Fruit fly (Drosophila melanogaster): Measurements from ENCODE around the gene Cp19.

Cp19 gene

dm6 chr3L:8719990-8720559 lies 9.6 kb upstream of the Cp19 start, which contains the start of gene SrpRbeta (continued):
- TF ChIP-seq lola (GFP tag; optimal IDR thresholded peaks at IDR 0.05), result no peak
- TF ChIP-seq trem (tag; optimal IDR thresholded peaks at IDR 0.05), result peak; percentile 75
- TF ChIP-seq CTCF (GFP tag; optimal IDR thresholded peaks at IDR 0.05), result peak; percentile 23
- TF ChIP-seq schlank (tag; optimal IDR thresholded peaks at IDR 0.05), result no peak
- TF ChIP-seq chm (GFP tag; IDR thresholded peaks at IDR 0.05), result no peak
- TF ChIP-seq caup (GFP tag; optimal IDR thresholded peaks at IDR 0.05; ENCODE audit: severe bottlenecking), result peak; percentile 14
- peak; percentile 40 for TF ChIP-seq CG1603 (tag; optimal IDR thresholded peaks at IDR 0.05)
- no peak for TF ChIP-seq CG4404 (GFP tag; IDR thresholded peaks at IDR 0.05)
- no peak for TF ChIP-seq Trl (optimal IDR thresholded peaks at IDR 0.05)
- peak; percentile 45 for TF ChIP-seq Trl (GFP tag; optimal IDR thresholded peaks at IDR 0.05)
- TF ChIP-seq CG10209 (GFP tag; optimal IDR thresholded peaks at IDR 0.05), result peak; percentile 6
- TF ChIP-seq CG15514 (GFP tag; optimal IDR thresholded peaks at IDR 0.05), result peak; percentile 52
- peak in 1 of 2 experiments; percentile 29 for TF ChIP-seq crp (GFP tag; optimal IDR thresholded peaks at IDR 0.05)
- TF ChIP-seq CG15479 (GFP tag; optimal IDR thresholded peaks at IDR 0.05), result no peak
- no peak for TF ChIP-seq pita (GFP tag; optimal IDR thresholded peaks at IDR 0.05)
- TF ChIP-seq CG2116 (GFP tag; optimal IDR thresholded peaks at IDR 0.05), result peak; percentile 47
- peak; percentile 23 for TF ChIP-seq Antp (GFP tag; optimal IDR thresholded peaks at IDR 0.05)
- TF ChIP-seq slbo (GFP tag; IDR thresholded peaks at IDR 0.05), result peak; percentile 52; the same call in 1 of the 2 replicates
- no peak for TF ChIP-seq pum (GFP tag; optimal IDR thresholded peaks at IDR 0.05)
- 0 out of 3 replicates have a peak, but pooled peaks have one; percentile 18 for TF ChIP-seq CG6791 (GFP tag; IDR thresholded peaks at IDR 0.05; ENCODE audit: partially characterized antibody)
- peak; percentile 26 for TF ChIP-seq Dad (GFP tag; optimal IDR thresholded peaks at IDR 0.05)
- TF ChIP-seq tx (GFP tag; optimal IDR thresholded peaks at IDR 0.05), result no peak
- peak; percentile 26 for TF ChIP-seq Max (GFP tag; optimal IDR thresholded peaks at IDR 0.05)
- 0 out of 3 replicates have a peak, but pooled peaks have one; percentile 18 for TF ChIP-seq dysf (GFP tag; IDR thresholded peaks at IDR 0.05)
- TF ChIP-seq CG12659 (GFP tag; optimal IDR thresholded peaks at IDR 0.05), result peak; percentile 47
- no peak for TF ChIP-seq Xrp1 (GFP tag; IDR thresholded peaks at IDR 0.05)
- no peak for TF ChIP-seq CG11093 (GFP tag; IDR thresholded peaks at IDR 0.05)
- no peak for TF ChIP-seq Asciz (GFP tag; optimal IDR thresholded peaks at IDR 0.05)
- peak; percentile 17 for TF ChIP-seq grau (tag; optimal IDR thresholded peaks at IDR 0.05)
- no peak for TF ChIP-seq Usf (GFP tag; optimal IDR thresholded peaks at IDR 0.05)
- peak; percentile 26 for TF ChIP-seq CG17186 (GFP tag; optimal IDR thresholded peaks at IDR 0.05)
- no peak for TF ChIP-seq CG4328 (GFP tag; optimal IDR thresholded peaks at IDR 0.05)
- TF ChIP-seq CG4617 (GFP tag; optimal IDR thresholded peaks at IDR 0.05; ENCODE audit: borderline replicate concordance), result peak; percentile 22
- TF ChIP-seq kay (GFP tag; optimal IDR thresholded peaks at IDR 0.05), result peak; percentile 37
- TF ChIP-seq HLH4C (GFP tag; IDR thresholded peaks at IDR 0.05; ENCODE audit: partially characterized antibody), result 0 out of 3 replicates have a peak, but pooled peaks have one; percentile 47
- peak; percentile 71 for TF ChIP-seq HmgZ (tag; optimal IDR thresholded peaks at IDR 0.05)
- TF ChIP-seq Blimp-1 (GFP tag; optimal IDR thresholded peaks at IDR 0.05), result no peak
- 0 out of 2 replicates have a peak, but pooled peaks have one; percentile 11 for TF ChIP-seq CG13287 (GFP tag; IDR thresholded peaks at IDR 0.05; ENCODE audit: partially characterized antibody)
- TF ChIP-seq Rfx (GFP tag; IDR thresholded peaks at IDR 0.05), result peak; percentile 58
- TF ChIP-seq zen2 (GFP tag; IDR thresholded peaks at IDR 0.05; ENCODE audit: partially characterized antibody), result no peak; the same call in 2 of the 3 replicates
- peak; percentile 65; the same call in 1 of the 2 replicates for TF ChIP-seq NFAT (GFP tag; IDR thresholded peaks at IDR 0.05)
- TF ChIP-seq CHES-1-like (GFP tag; optimal IDR thresholded peaks at IDR 0.05), result peak; percentile 25
- peak; percentile 72 for TF ChIP-seq B-H2 (GFP tag; optimal IDR thresholded peaks at IDR 0.05)
- TF ChIP-seq CG1647 (GFP tag; optimal IDR thresholded peaks at IDR 0.05), result peak; percentile 6
- peak; percentile 42 for TF ChIP-seq CG10543 (GFP tag; optimal IDR thresholded peaks at IDR 0.05)
- no peak for TF ChIP-seq CG31365 (tag; optimal IDR thresholded peaks at IDR 0.05)
- peak; percentile 63; the same call in 1 of the 2 replicates for TF ChIP-seq MBD-R2 (GFP tag; IDR thresholded peaks at IDR 0.05)
- no peak for TF ChIP-seq CG1832 (GFP tag; optimal IDR thresholded peaks at IDR 0.05)
- TF ChIP-seq Bteb2 (GFP tag; optimal IDR thresholded peaks at IDR 0.05), result peak; percentile 43
